Worm (Caenorhabditis elegans): Measurements from ENCODE around the gene F35E8.10.

F35E8.10 gene

DNA sequence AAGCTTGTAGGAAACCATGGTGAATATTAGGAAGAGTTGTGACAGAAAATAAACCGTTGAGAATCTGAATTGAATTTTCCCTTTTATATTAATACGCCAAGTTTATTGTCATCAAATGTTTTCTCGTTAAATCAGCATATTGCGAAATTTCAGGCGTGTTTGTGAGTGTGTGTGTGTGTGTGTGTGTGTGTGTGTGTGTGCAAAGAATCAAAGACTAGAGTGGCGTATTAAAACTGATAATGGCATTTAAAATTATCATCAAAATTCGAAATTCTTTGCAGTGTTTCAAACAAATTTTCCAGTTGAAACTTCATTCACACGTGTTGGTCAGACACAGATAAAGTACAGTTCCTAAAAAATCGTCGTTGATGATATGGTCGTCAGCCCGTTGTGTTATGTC lies 4.3 kb downstream of the F35E8.10 start, which contains the start of gene gst-38:
Gene gst-38, minus strand, starts transcription at position 152 of the 400 bp plus-strand sequence.
- TF ChIP-seq lin-1 (GFP tag; IDR thresholded peaks at IDR 0.05), result 0 out of 2 replicates have a peak, but pooled peaks have one; percentile 18
- TF ChIP-seq daf-16 (GFP tag; optimal IDR thresholded peaks at IDR 0.05), result no peak
- peak; percentile 79 for TF ChIP-seq daf-16 (tag; optimal IDR thresholded peaks at IDR 0.05)
- TF ChIP-seq hlh-11 (tag; optimal IDR thresholded peaks at IDR 0.05), result peak; percentile 32
- no peak for TF ChIP-seq lsy-2 (tag; optimal IDR thresholded peaks at IDR 0.05)
- TF ChIP-seq dmd-6 (GFP tag; IDR thresholded peaks at IDR 0.05), result peak; percentile 85
- no peak for TF ChIP-seq daf-8 (GFP tag; IDR thresholded peaks at IDR 0.05)
- no peak for TF ChIP-seq rbr-2 (tag; optimal IDR thresholded peaks at IDR 0.05)
- peak; percentile 51 for TF ChIP-seq mxl-3 (GFP tag; optimal IDR thresholded peaks at IDR 0.05)
- TF ChIP-seq nhr-28 (tag; optimal IDR thresholded peaks at IDR 0.05), result peak; percentile 71
- no peak for TF ChIP-seq ceh-32 (tag; optimal IDR thresholded peaks at IDR 0.05; ENCODE audit: poor library complexity)
- no peak for TF ChIP-seq mes-2 (tag; optimal IDR thresholded peaks at IDR 0.05; ENCODE audit: poor library complexity, severe bottlenecking)
- TF ChIP-seq pqm-1 (tag; optimal IDR thresholded peaks at IDR 0.05), result peak; percentile 72
- no peak for TF ChIP-seq daf-12 (tag; optimal IDR thresholded peaks at IDR 0.05)
- TF ChIP-seq Y75B8A.6 (GFP tag; IDR thresholded peaks at IDR 0.05), result no peak

DNA sequence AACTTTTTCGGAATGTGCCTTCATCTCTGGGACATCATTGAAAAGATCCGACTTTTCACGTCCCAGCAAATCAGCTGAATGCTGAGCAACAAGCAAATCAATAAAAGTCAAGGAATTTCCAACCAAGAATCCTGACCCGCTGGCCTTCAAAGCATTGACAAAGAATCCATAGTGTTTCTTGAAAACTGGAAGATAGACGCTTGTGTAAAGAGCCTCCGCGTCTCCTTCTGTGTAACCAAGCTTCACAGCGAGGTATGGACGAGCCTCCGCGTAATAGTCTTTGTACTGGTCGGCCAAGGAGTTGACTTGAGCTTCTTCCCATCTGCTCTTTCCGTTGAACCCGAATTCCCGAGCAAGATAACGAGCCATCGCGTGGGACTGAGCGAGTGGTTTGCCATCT lies 4.9 kb downstream of the F35E8.10 start:
- no peak for TF ChIP-seq hif-1 (tag; optimal IDR thresholded peaks at IDR 0.05)
- peak in 1 of 2 experiments; percentile 92 for TF ChIP-seq unc-62 (GFP tag; optimal IDR thresholded peaks at IDR 0.05 in 1 of 2)
- no peak for TF ChIP-seq unc-62 (tag; optimal IDR thresholded peaks at IDR 0.05)

DNA sequence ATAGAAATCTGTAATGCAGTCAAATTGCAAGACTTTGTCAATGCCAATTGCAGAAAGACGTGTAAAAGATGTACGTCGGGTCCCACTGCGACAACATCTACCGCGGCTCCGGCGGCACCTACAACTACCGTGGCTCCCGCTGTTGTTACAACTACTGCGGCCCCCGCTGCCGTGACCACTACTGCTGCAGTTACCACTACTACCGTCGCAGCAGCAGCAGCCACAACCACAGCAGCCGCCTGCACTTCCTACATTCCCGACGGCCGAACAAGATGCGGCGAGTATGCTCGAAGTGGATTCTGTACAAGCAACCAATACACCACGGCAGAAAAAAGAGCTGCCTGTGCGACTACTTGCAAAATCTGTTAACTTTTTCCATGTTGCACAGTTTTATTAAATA lies 5.4 kb downstream of the F35E8.10 start:
- no peak for TF ChIP-seq ceh-20 (GFP tag; IDR thresholded peaks at IDR 0.05)
- 0 out of 2 replicates have a peak, but pooled peaks have one; percentile 23 for TF ChIP-seq dmd-8 (GFP tag; IDR thresholded peaks at IDR 0.05)
- TF ChIP-seq set-16 (GFP tag; IDR thresholded peaks at IDR 0.05), result peak; percentile 57

DNA sequence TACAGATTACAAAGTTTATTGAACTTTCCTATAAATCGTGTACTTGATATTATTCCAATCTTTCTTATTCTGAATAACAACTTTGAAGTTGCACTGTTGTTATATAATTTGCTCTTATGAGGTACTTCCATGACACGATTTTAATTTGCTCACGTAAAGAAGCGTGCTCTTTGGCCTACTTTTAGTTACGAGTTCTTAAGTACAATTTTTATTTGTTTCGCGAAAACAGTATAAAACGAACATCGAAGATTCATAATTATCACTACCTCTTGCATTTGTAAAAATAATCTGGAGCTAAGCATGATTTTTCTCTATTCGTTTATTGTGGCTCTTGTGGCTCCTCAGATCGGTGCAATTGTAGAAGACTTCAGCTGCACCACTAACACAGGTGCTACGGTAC lies 6.5 kb downstream of the F35E8.10 start, which contains the start of gene F35E8.7:
Gene F35E8.7, plus strand, starts transcription at position 301 of the 400 bp plus-strand sequence.
- TF ChIP-seq zfp-2 (tag; optimal IDR thresholded peaks at IDR 0.05), result no peak

DNA sequence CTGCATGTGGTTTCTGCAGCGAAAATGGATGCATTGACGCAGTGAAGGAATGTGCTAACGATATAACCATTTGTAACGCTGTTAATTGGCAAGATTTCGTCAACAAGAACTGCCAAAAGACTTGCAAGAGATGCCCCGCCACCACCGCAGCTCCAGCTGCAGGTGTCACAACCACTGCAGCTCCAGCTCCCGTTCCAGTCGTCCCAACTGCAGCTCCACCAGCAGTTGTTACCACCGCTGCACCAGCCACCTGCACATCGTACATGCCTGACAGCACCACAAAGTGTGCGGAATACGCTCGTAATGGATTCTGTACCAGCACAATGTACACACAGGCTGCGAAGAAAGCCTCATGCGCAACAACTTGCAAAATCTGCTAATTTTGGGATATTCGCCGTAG lies 7.5 kb downstream of the F35E8.10 start:
- no peak for TF ChIP-seq mdl-1 (tag; optimal IDR thresholded peaks at IDR 0.05)
- peak; percentile 58 for TF ChIP-seq set-16 (GFP tag; IDR thresholded peaks at IDR 0.05)

DNA sequence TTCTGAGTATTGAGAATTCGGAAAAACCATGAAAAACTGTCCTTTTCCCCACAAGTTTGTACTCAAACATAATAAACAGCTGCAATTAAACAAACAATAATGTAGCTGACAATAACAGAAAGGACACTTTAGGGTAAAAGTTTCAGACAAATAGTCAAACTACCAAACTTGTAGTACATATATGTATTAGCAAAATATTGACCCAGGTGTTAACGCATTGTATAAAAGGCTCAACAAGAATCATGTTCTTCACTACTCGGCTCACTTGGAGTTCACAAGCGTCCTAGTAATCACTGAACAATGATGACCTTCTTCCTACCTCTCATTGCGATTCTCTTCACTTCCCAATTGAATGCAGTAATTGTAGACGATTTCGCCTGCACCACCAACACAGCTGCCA lies 8.3 kb downstream of the F35E8.10 start, which contains the start of gene F35E8.6:
Gene F35E8.6, plus strand, starts transcription at position 301 of the 400 bp plus-strand sequence.
- TF ChIP-seq dve-1 (tag; optimal IDR thresholded peaks at IDR 0.05; ENCODE audit: insufficient read depth), result no peak
- no peak for TF ChIP-seq mep-1 (tag; optimal IDR thresholded peaks at IDR 0.05)
- no peak for TF ChIP-seq zfp-3 (GFP tag; conservative IDR thresholded peaks at IDR 0.05)
- no peak for TF ChIP-seq spr-3 (GFP tag; optimal IDR thresholded peaks at IDR 0.05)
- TF ChIP-seq lin-13 (GFP tag; optimal IDR thresholded peaks at IDR 0.05), result no peak
- TF ChIP-seq ceh-44 (GFP tag; IDR thresholded peaks at IDR 0.05), result no peak
- TF ChIP-seq ztf-7 (tag; optimal IDR thresholded peaks at IDR 0.05), result no peak
- TF ChIP-seq lin-1 (GFP tag; IDR thresholded peaks at IDR 0.05), result no peak
- no peak for TF ChIP-seq Y105C5A.15 (GFP tag; IDR thresholded peaks at IDR 0.05)
- no peak for TF ChIP-seq dmd-9 (GFP tag; IDR thresholded peaks at IDR 0.05)
- no peak for TF ChIP-seq lin-38 (GFP tag; IDR thresholded peaks at IDR 0.05)
- no peak for TF ChIP-seq madf-5 (GFP tag; IDR thresholded peaks at IDR 0.05)
- no peak for TF ChIP-seq hmg-1.1 (GFP tag; IDR thresholded peaks at IDR 0.05)
- no peak for TF ChIP-seq ceh-20 (GFP tag; IDR thresholded peaks at IDR 0.05)
- TF ChIP-seq mxl-2 (GFP tag; conservative IDR thresholded peaks at IDR 0.05), result no peak
- no peak for TF ChIP-seq dpl-1 (GFP tag; optimal IDR thresholded peaks at IDR 0.05)
- no peak for TF ChIP-seq ceh-28 (tag; optimal IDR thresholded peaks at IDR 0.05)

Data from whole organism, L4 larva.